Worm (Caenorhabditis elegans): ENCODE results near the gene srw-43.

srw-43 gene

DNA sequence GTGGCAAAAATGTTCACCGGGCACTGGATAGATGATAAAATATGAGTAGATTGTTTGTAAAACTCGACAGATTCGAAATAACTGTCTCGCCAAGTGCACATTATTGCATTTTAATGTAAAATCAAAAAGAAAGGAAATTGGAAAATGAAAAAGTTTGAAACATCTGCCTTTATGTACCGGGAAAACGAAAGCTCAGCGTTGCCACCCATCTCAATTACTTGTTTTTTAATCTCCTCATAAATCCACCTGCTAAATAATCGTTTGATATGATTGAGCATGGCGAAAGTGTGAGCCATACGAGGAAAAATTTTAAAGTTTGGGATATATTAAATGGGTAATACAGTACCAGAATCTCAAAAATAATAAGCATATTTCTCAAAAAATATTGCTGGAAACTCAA is 30.7 kb downstream of the srw-43 start, which contains the start of gene srh-137:
TSS of gene srh-137 (minus strand) at position 101 of the 400 bp plus-strand sequence.
- TF ChIP-seq zag-1 (tag; optimal IDR thresholded peaks at IDR 0.05) = no peak
- no peak for TF ChIP-seq nhr-85 (tag)

DNA sequence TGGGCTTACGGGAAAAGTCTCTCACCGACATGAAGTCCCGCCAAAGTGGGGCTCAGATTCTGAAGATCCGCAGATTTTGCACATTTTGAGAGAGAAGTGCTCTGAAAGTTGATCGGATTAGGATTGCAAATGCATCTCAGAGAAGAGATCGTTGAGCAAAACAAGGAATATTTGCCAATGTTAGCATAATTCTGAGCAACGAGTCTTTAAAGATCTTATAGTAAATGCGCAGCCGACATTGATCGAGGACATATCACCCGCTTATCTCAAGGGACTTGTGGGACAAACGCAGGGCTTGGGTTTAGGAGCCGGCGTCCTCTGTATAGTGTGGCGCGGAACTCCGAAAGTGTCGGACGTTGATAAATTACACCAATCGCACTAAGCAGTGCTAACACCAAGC is 37.9 kb downstream of the srw-43 start, which contains the start of gene nhr-112:
TSS of gene nhr-112 (minus strand) at position 101 of the 400 bp plus-strand sequence.
- TF ChIP-seq ceh-90 (tag; optimal IDR thresholded peaks at IDR 0.05) = no peak
- no peak for TF ChIP-seq jun-1 (tag; optimal IDR thresholded peaks at IDR 0.05)
- no peak for TF ChIP-seq nhr-85 (tag)
- no peak for TF ChIP-seq egl-27 (tag; optimal IDR thresholded peaks at IDR 0.05)
- TF ChIP-seq ceh-82 (tag; optimal IDR thresholded peaks at IDR 0.05) = no peak

DNA sequence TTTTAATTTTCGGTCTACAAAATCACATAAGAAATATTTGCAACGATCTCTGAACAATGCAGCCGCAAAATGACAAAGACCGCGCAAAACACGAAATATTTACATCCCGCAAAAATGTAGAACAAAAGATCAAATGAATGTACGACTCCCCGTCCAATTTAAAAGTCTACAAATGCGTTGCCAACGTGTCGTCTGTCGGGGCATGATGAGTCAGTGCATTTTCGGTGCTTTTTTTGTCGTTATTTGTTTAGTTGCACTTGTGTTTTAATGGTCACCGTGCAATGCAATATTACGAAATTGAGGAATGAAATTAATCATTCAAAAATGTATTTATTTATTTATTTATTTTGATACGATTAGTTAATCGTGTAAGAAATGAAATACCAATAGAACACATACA is 38.7 kb downstream of the srw-43 start:
- TF ChIP-seq dsc-1 (tag; optimal IDR thresholded peaks at IDR 0.05) = no peak
- TF ChIP-seq sox-4 (tag; optimal IDR thresholded peaks at IDR 0.05) = no peak
- TF ChIP-seq nhr-12 (tag; optimal IDR thresholded peaks at IDR 0.05) = no peak
- no peak for TF ChIP-seq sptf-1 (tag; optimal IDR thresholded peaks at IDR 0.05)
- no peak for TF ChIP-seq fkh-8 (tag; optimal IDR thresholded peaks at IDR 0.05)
- TF ChIP-seq ces-1 (GFP tag; optimal IDR thresholded peaks at IDR 0.05) = no peak
- TF ChIP-seq elt-2 (tag; optimal IDR thresholded peaks at IDR 0.05) = no peak
- peak; percentile 8 for TF ChIP-seq skn-1 (tag; optimal IDR thresholded peaks at IDR 0.05)
- no peak for TF ChIP-seq lin-15B (tag; optimal IDR thresholded peaks at IDR 0.05)
- no peak for TF ChIP-seq lin-39 (tag; optimal IDR thresholded peaks at IDR 0.05)
- peak in 1 of 2 experiments; percentile 17 for TF ChIP-seq egl-27 (tag; optimal IDR thresholded peaks at IDR 0.05)
- TF ChIP-seq fkh-4 (tag; optimal IDR thresholded peaks at IDR 0.05; ENCODE audit: borderline replicate concordance) = no peak
- no peak for TF ChIP-seq aha-1 (tag; optimal IDR thresholded peaks at IDR 0.05)
- TF ChIP-seq lin-14 (GFP tag; optimal IDR thresholded peaks at IDR 0.05) = no peak
- TF ChIP-seq nhr-20 (tag; optimal IDR thresholded peaks at IDR 0.05) = peak; percentile 25
- TF ChIP-seq efl-3 (GFP tag; optimal IDR thresholded peaks at IDR 0.05) = no peak
- TF ChIP-seq nhr-47 (tag; optimal IDR thresholded peaks at IDR 0.05) = no peak
- TF ChIP-seq snpc-4 (tag; optimal IDR thresholded peaks at IDR 0.05) = no peak
- no peak for TF ChIP-seq isw-1 (GFP tag; IDR thresholded peaks at IDR 0.05)
- no peak for TF ChIP-seq mdl-1 (tag; optimal IDR thresholded peaks at IDR 0.05)
- no peak for TF ChIP-seq xbp-1 (tag; optimal IDR thresholded peaks at IDR 0.05)
- TF ChIP-seq hpl-2 (GFP tag; optimal IDR thresholded peaks at IDR 0.05) = no peak

DNA sequence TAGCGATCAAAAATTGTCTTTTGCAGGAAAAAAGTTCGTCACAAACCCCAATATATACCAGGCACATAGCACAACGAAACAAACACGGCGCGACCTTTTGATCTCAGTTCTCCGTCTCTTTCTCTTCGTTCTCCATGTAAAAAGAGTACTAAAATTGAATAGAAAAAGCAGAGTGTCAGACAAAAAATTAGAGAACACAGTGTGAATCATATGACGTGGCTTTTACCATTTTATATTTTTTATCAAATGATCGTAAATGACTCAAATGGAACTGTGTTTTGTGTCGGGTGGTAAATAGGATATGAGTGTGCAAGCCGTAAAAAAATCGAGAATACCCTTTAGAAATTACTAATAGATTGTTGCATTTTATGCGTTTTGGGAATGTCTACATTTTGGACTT is 40.1 kb downstream of the srw-43 start:
- TF ChIP-seq nhr-237 (tag; optimal IDR thresholded peaks at IDR 0.05) = no peak
- no peak for TF ChIP-seq xbp-1 (tag; optimal IDR thresholded peaks at IDR 0.05)
- TF ChIP-seq fkh-10 (GFP tag; optimal IDR thresholded peaks at IDR 0.05) = no peak
- TF ChIP-seq nhr-20 (tag; optimal IDR thresholded peaks at IDR 0.05) = peak; percentile 58
- no peak for TF ChIP-seq hlh-4 (tag; optimal IDR thresholded peaks at IDR 0.05)
- no peak for TF ChIP-seq unc-98 (GFP tag; IDR thresholded peaks at IDR 0.05)
- TF ChIP-seq lin-13 (GFP tag; optimal IDR thresholded peaks at IDR 0.05) = no peak
- TF ChIP-seq efl-1 (optimal IDR thresholded peaks at IDR 0.05) = no peak
- no peak for TF ChIP-seq efl-1 (GFP tag; optimal IDR thresholded peaks at IDR 0.05 in 1 of 2)
- TF ChIP-seq elt-3 (tag; optimal IDR thresholded peaks at IDR 0.05) = no peak
- no peak for TF ChIP-seq ets-5 (GFP tag; IDR thresholded peaks at IDR 0.05)
- TF ChIP-seq pax-3 (tag; optimal IDR thresholded peaks at IDR 0.05) = no peak
- TF ChIP-seq lsy-2 (tag; optimal IDR thresholded peaks at IDR 0.05) = no peak
- no peak for TF ChIP-seq egl-27 (tag; optimal IDR thresholded peaks at IDR 0.05)
- TF ChIP-seq nhr-77 (tag; optimal IDR thresholded peaks at IDR 0.05) = no peak
- TF ChIP-seq nhr-90 (tag; optimal IDR thresholded peaks at IDR 0.05; ENCODE audit: poor library complexity) = no peak
- TF ChIP-seq alr-1 (tag; optimal IDR thresholded peaks at IDR 0.05; ENCODE audit: borderline replicate concordance) = no peak
- TF ChIP-seq jun-1 (tag; optimal IDR thresholded peaks at IDR 0.05) = peak; percentile 23
- TF ChIP-seq grh-1 (GFP tag; IDR thresholded peaks at IDR 0.05) = no peak
- peak in 1 of 2 experiments; percentile 39 for TF ChIP-seq lin-35 (GFP tag; optimal IDR thresholded peaks at IDR 0.05)
- TF ChIP-seq lir-3 (tag; optimal IDR thresholded peaks at IDR 0.05; ENCODE audit: poor library complexity) = no peak
- peak; percentile 45 for TF ChIP-seq nhr-71 (tag; optimal IDR thresholded peaks at IDR 0.05)
- no peak for TF ChIP-seq pag-3 (tag; optimal IDR thresholded peaks at IDR 0.05; ENCODE audit: borderline replicate concordance, insufficient read depth)
- no peak for TF ChIP-seq mef-2 (tag; optimal IDR thresholded peaks at IDR 0.05)
- TF ChIP-seq ceh-82 (tag; optimal IDR thresholded peaks at IDR 0.05) = peak in 1 of 3 experiments; percentile 31
- peak; percentile 65 for TF ChIP-seq elt-2 (tag; optimal IDR thresholded peaks at IDR 0.05)
- peak; percentile 22 for TF ChIP-seq nhr-85 (tag)

All from whole organism, L1 larva.